Worm (Caenorhabditis elegans): ENCODE data around the gene col-164.

col-164 gene

ce11 chrX:2057828-2058418 lies 35.3 kb upstream of the col-164 start (continued):
- TF ChIP-seq nfyb-1 (GFP tag; IDR thresholded peaks at IDR 0.05) (peak; percentile 96), ceh-91 (GFP tag; IDR thresholded peaks at IDR 0.05) (peak; percentile 77), F33H1.4 (GFP tag; IDR thresholded peaks at IDR 0.05) (peak; percentile 62), nfya-2 (GFP tag; IDR thresholded peaks at IDR 0.05) (peak; percentile 88), madf-8 (GFP tag; conservative IDR thresholded peaks at IDR 0.05) (0 out of 2 replicates have a peak, but pooled peaks have one; percentile 8), K11D2.4 (GFP tag; IDR thresholded peaks at IDR 0.05) (peak; percentile 54; the same call in 1 of the 2 replicates), ztf-25 (GFP tag; IDR thresholded peaks at IDR 0.05) (peak; percentile 98; the same call in 1 of the 2 replicates), Y56A3A.18 (GFP tag; IDR thresholded peaks at IDR 0.05) (peak; percentile 91; the same call in 1 of the 2 replicates), mcd-1 (GFP tag; IDR thresholded peaks at IDR 0.05) (peak; percentile 61; the same call in 1 of the 2 replicates), ceh-100 (GFP tag; IDR thresholded peaks at IDR 0.05) (peak; percentile 87), egl-18 (GFP tag; IDR thresholded peaks at IDR 0.05) (peak; percentile 96), pbrm-1 (GFP tag; IDR thresholded peaks at IDR 0.05) (peak; percentile 96)

- TF ChIP-seq ekl-4 (GFP tag; IDR thresholded peaks at IDR 0.05) (peak; percentile 57; the same call in 1 of the 2 replicates), nhr-120 (GFP tag; IDR thresholded peaks at IDR 0.05) (peak; percentile 93; the same call in 1 of the 2 replicates), ceh-100 (GFP tag; IDR thresholded peaks at IDR 0.05) (peak; percentile 52), nfyb-1 (GFP tag; IDR thresholded peaks at IDR 0.05) (peak; percentile 48; the same call in 1 of the 2 replicates), F33H1.4 (GFP tag; IDR thresholded peaks at IDR 0.05) (peak; percentile 47), K11D2.4 (GFP tag; IDR thresholded peaks at IDR 0.05) (peak; percentile 20; the same call in 1 of the 2 replicates), Y56A3A.18 (GFP tag; IDR thresholded peaks at IDR 0.05) (peak; percentile 76; the same call in 1 of the 2 replicates), ceh-40 (GFP tag; IDR thresholded peaks at IDR 0.05) (0 out of 2 replicates have a peak, but pooled peaks have one; percentile 2), egrh-3 (GFP tag; IDR thresholded peaks at IDR 0.05) (peak; percentile 52; the same call in 1 of the 2 replicates), cebp-2 (GFP tag; IDR thresholded peaks at IDR 0.05) (0 out of 2 replicates have a peak, but pooled peaks have one; percentile 46), F37B4.10 (GFP tag; IDR thresholded peaks at IDR 0.05) (0 out of 2 replicates have a peak, but pooled peaks have one; percentile 32), lin-26 (GFP tag; IDR thresholded peaks at IDR 0.05) (peak; percentile 51; the same call in 1 of the 2 replicates), dox-1 (GFP tag; IDR thresholded peaks at IDR 0.05) (peak; percentile 79), bed-1 (GFP tag; IDR thresholded peaks at IDR 0.05) (peak; percentile 38; the same call in 1 of the 2 replicates), Y53G8AR.9 (GFP tag; conservative IDR thresholded peaks at IDR 0.05) (0 out of 2 replicates have a peak, but pooled peaks have one; percentile 42), bed-2 (GFP tag; IDR thresholded peaks at IDR 0.05) (peak; percentile 52; the same call in 1 of the 2 replicates), madf-3 (GFP tag; IDR thresholded peaks at IDR 0.05) (peak; percentile 53; the same call in 1 of the 2 replicates), mel-28 (tag; optimal IDR thresholded peaks at IDR 0.05; ENCODE audit: borderline replicate concordance) (peak; percentile 5), hsf-1 (GFP tag; IDR thresholded peaks at IDR 0.05) (peak; percentile 97)
These were observed 34.5 kb upstream of the col-164 start for ce11 chrX:2058498-2059349.

- TF ChIP-seq D2030.7 (GFP tag; IDR thresholded peaks at IDR 0.05) (no peak), lin-40 (tag; optimal IDR thresholded peaks at IDR 0.05) (no peak), nhr-90 (tag; optimal IDR thresholded peaks at IDR 0.05) (no peak), C06A6.2 (GFP tag; conservative IDR thresholded peaks at IDR 0.05) (no peak), snpc-4 (GFP tag; optimal IDR thresholded peaks at IDR 0.05) (no peak), snpc-4 (tag; optimal IDR thresholded peaks at IDR 0.05) (no peak), rec-8 (tag; optimal IDR thresholded peaks at IDR 0.05) (no peak)
These were observed 28.5 kb upstream of the col-164 start, which contains the start of gene F49H12.7 for ce11 chrX:2064730-2065129. Gene F49H12.7, plus strand, starts transcription at chrX:2065030.

All from whole organism, young adult.